Fruit fly (Drosophila melanogaster) Kc167 (cell line): ENCODE results near the gene CG15564.

ENCODE experiments used
- Myc ChIP-seq: fragments of >200 bp; optimal IDR thresholded peaks from 2 replicates; lab custom pipeline; 2017; ENCODE audit warnings: missing external identifiers
- psq ChIP-seq: fragments of >200 bp; optimal IDR thresholded peaks from 2 replicates; lab custom pipeline; 2017; ENCODE audit warnings: missing external identifiers

DNA sequence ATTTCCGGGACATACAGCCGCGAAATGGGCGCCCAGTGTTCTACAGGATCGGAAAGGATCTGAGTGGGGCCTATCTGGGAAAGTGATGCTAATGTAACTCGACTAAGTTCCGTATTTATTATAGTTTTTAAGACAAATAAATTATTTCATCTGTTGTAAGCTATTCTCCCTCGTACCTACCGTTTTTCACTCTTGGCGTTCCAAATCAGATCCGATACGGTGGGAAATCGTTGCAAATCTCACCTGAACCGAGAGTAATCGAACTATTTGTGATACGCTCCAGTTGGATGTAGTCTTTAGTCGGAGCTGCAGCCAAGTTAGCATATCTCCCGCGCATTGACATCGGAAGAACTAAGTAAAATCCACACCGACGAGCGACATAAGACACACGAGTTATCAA, 24.8 kb upstream of the CG15564 start, which contains the start of gene CAH16:
- no peak for TF ChIP-seq psq
- TF ChIP-seq Myc (lab: Kevin White, UChicago), result no peak
